Worm (Caenorhabditis elegans) whole organism, L4/young adult: ENCODE results near the gene sulp-5.

ENCODE experiments used
- W03F9.2 ChIP-seq: fragments of 150-350 bp; optimal IDR thresholded peaks from 2 replicates; lab custom pipeline; 2014; ENCODE audit warnings: missing biosample characterization, missing genetic modification characterization
- dao-5 ChIP-seq: sonication (generic microtip); optimal IDR thresholded peaks from 2 replicates; lab custom pipeline; 2016; ENCODE audit warnings: missing genotype, missing genetic modification characterization, moderate library complexity, missing compliant biosample characterization
- him-1 ChIP-seq: sonication (generic microtip); optimal IDR thresholded peaks from 2 replicates; lab custom pipeline; 2016; ENCODE audit warnings: missing genotype, missing genetic modification reagents, missing genetic modification characterization, missing compliant biosample characterization

sulp-5 gene

DNA sequence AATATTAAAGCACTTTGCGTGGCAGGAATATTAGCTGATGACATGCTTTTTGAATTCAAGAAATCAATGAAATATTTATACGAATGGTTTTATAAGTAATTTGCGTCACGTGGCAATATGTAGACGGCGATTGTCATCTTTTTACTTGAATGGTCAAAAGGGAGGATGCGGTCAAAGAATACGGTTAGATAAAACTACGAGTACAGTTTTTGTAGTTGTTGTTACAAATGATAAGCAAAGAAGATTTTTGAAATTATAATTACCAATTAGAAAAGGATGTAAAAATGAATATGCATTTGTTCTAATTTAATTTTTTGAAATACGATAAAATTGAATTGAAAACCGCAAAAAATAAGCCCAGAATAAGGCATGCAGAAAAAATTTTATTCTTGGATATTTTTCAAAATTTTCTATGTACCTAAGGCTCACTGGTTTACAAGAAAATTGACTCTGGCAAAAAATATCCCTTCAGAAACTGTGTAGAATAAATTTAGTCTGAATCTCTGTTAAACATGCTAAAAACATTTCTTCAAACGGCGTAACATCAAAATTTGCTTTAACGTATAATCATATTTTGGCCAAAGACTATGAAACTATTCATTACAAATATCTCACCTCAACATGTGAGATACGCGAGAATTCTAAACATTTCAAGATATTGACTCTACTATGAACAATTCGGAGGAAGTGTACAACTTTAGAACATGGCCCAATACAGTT is 11.5 kb downstream of the sulp-5 start, which contains the start of the genes sodh-2 and srx-76:
TSS of gene sodh-2 (minus strand) at position 101 of the 720 bp plus-strand sequence.
TSS of gene srx-76 (plus strand) at position 670 of the 720 bp plus-strand sequence.
- TF ChIP-seq W03F9.2 (tag; lab: Kevin White, UChicago) (no peak), dao-5 (no peak), him-1 (tag; lab: Kevin White, UChicago) (no peak)

DNA sequence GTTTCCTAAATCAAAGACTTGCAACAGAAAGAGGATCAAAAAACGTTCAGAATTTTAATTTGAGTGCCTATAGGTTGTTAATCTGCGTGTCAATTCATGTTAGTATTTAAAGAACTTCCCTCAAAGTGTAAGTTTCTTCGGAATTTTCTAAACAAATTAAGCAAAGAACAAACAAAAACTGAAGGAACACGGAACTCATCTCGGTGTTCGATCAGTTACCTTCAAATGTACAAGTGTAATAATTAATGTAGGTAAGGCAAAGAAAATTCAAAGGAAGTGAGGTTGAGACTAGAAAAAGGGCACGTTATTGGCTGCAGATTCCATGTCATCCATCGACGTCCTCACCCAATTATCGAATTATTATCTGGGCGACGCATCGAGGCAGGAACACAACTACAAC is 14.1 kb downstream of the sulp-5 start, which contains the start of gene K12G11.6:
TSS of gene K12G11.6 (plus strand) at position 357 of the 400 bp plus-strand sequence.
- TF ChIP-seq W03F9.2 (tag; lab: Kevin White, UChicago) (no peak), him-1 (tag; lab: Kevin White, UChicago) (no peak), dao-5 (no peak)

DNA sequence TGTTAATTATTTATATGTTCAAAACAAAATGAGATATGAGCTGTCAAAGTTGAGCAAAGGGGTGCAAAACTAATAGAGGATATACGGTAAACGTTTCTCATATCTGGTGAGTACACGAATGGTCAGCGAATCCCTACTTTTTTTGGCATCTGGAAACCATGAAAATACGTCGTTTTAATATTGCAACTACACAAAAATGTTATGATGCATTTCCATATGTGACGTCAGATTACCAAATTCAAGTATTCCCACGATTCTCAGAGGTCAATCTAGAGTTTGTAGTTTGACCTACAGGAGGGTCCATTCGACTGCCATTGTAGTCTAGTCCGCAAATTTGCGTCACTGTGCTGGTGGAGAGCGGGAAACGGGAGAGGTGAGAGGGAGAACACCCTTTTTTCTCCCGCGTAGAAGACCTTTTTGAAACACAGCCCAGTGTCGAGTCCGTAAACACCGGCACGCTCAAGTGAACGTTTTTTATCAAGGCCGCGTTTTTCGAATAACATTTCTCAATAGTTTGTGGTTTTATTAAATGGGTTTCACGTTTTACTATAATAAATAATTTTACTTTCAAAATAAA is 16.6 kb downstream of the sulp-5 start:
- TF ChIP-seq dao-5 (no peak), him-1 (tag; lab: Kevin White, UChicago) (no peak), W03F9.2 (tag; lab: Kevin White, UChicago) (no peak)

DNA sequence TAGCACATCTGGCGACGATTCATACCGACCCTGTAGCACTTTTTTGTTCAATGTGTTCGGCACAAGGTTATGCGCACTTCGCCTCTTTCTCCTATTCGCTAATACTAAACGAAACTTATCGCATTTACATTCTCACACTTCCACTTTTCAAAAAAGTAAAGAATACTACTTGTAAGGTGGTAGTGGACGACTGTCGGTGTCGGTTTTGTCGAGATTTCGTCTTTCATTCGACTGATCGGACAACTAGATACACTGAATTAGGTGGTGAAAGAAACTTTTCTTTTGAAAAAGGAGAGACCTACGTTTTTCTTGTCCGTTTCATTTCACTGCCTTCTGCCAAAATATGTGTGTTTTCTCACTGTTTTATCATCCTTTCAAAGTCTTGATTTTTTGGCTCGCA is 17.8 kb downstream of the sulp-5 start:
- TF ChIP-seq dao-5: no peak
- TF ChIP-seq him-1 (tag; lab: Kevin White, UChicago): no peak
- no peak for TF ChIP-seq W03F9.2 (tag; lab: Kevin White, UChicago)

DNA sequence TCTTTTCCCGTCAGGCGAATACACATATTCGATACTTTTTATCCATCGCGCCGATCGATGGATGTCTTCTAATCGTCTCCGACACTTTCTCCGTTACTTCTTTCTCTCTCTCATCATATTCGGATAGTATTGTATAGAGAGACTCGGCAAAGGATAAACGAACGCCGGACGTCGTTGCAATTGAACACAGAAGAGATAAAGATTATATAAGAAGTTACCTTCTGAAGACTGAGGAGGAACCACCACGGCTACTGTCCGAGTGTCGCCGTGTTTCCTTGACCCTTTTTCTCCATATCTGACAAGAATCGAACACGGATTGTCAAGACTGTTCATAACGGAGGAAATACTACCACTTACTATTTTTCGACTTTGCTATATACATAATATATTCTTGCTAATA is 19.3 kb downstream of the sulp-5 start, which contains the start of gene sma-1:
TSS of gene sma-1 (plus strand) at position 301 of the 400 bp plus-strand sequence.
- TF ChIP-seq him-1 (tag; lab: Kevin White, UChicago): no peak
- TF ChIP-seq W03F9.2 (tag; lab: Kevin White, UChicago): no peak
- no peak for TF ChIP-seq dao-5

DNA sequence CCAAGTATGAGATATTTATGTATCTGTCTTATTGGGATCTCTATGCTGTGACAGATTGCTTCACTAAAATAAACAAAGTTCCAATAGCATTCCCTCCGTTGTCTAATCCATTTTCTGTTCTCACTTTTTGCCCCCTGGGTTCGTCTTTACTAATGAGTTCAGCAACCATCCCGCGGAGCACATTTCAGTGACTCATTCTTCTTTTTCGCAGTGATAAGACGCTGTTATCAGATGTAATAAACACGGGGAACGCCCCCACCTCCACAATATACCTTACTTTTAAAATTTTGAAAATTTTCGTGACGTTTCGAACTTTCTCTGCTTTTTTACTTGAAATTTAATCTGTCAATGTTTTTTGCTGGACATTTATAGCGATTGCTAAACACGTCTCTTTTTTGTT is 20.3 kb downstream of the sulp-5 start:
- TF ChIP-seq dao-5: no peak
- TF ChIP-seq W03F9.2 (tag; lab: Kevin White, UChicago): no peak
- TF ChIP-seq him-1 (tag; lab: Kevin White, UChicago): no peak

DNA sequence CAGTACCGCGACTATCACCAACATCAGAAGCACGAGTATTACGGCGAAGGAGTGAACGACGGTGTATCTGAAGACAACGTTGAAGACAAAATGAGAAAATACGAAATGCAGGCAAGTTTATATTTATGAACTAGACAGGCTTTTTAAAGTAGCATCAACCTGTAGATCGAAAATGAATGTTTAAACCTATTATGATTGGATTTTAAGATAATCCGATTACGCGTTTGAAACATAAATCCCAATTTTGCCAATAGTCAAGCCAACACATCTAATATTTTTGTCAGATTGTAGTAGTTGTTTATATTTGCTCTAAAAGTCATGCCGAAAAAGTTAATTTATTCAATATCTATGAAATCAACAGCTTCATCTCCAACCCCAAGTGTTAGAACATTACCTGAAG is 21.4 kb downstream of the sulp-5 start:
- TF ChIP-seq dao-5 (no peak), W03F9.2 (tag; lab: Kevin White, UChicago) (no peak), him-1 (tag; lab: Kevin White, UChicago) (no peak)

DNA sequence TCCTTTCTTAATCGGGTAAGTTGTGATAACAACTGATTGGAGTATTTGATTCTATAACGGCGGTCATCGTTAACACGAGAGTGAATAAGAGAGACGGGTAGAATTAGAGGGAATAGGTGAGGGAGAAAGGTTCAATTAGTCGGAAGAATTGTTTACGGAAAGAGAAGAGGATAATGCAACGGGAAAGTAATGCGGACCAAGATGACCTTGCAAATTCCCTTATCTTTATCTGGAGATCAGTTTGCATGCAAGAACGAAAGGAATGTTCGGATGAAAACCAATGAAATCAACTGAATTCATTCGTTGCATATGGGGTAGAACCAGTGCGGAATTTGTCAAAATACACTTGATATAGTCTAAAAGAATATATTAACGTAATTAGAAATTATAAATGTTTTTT is 22.3 kb downstream of the sulp-5 start:
- TF ChIP-seq him-1 (tag; lab: Kevin White, UChicago) (no peak), W03F9.2 (tag; lab: Kevin White, UChicago) (no peak), dao-5 (no peak)

DNA sequence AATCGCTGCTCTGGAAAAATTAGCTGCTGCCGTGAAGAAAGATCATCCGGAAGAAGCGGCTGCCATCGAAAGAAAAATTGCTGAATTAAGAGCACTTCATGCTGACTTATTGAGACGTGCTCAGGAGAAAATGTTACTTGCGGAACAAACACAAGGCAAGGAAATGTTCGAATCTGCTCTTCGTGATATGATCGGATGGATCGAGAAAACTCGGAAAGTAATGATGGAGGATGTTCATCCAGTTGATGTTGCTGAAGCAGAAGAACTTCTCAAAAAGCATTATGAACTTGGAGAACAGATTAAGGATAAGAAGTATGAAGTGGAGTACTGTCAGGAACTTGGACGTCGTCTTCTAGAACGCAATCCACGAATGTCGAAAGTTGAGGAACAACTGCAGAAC is 26.1 kb downstream of the sulp-5 start:
- TF ChIP-seq him-1 (tag; lab: Kevin White, UChicago) (no peak), dao-5 (no peak), W03F9.2 (tag; lab: Kevin White, UChicago) (no peak)

DNA sequence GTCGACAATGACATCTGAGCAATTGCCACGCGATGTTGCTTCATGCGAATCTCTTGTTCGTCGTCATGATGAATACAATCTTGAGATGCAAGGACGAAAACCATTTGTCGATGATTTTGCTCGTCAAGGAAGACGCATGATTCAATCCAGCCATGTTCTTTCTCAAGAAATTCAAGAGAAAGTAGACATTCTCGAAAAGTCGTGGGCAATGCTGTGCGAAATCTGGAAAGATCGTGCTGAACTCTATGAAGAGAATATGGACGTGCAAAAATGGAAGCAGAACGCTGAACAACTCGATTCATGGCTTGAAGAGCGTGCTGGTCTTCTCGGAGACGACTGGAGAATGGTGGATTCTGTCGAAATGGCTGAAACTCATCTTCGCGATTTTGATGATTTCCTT is 33.5 kb downstream of the sulp-5 start:
- TF ChIP-seq him-1 (tag; lab: Kevin White, UChicago) (no peak), W03F9.2 (tag; lab: Kevin White, UChicago) (no peak), dao-5 (no peak)

DNA sequence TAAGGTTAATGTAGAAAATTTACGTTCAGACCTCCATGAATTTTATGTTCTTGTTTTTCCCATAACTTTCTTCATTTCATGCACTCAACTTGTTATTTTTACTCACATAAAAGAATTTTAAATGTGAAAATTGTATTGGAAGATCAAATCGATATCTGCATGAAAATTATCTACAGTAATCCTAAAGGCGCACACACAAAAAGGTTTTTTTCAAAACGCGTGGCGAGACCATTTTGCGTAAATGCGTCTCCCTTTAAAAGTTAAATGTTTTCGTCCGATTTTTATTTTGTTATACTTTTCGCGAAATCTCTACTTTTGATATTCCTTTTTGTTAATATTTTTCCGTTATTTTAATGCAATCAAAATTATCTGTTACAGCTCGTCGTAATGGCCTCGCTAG is 37.4 kb downstream of the sulp-5 start, which contains the start of gene R31.2:
TSS of gene R31.2 (plus strand) at position 388 of the 400 bp plus-strand sequence.
- TF ChIP-seq W03F9.2 (tag; lab: Kevin White, UChicago): no peak

DNA sequence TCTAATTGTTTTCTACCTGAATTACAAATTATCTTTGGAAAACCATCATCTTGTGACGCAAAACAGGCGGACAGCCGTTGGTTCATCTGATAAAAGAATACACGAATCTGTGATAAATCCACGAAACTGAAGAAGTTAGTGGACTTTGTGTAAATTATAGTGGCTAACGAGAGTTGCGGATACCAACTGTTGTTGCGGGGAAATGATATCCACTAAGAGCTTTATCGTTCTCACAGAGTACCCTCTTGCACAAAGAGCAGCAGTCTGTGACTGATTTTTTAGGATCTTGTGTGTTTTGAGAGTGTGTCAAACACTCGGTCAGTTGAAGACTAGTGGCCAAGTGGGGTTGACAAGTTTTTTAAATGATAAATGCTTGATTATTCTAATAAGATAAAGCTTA is 39.8 kb downstream of the sulp-5 start:
- TF ChIP-seq W03F9.2 (tag; lab: Kevin White, UChicago) (no peak), him-1 (tag; lab: Kevin White, UChicago) (no peak), dao-5 (no peak)

DNA sequence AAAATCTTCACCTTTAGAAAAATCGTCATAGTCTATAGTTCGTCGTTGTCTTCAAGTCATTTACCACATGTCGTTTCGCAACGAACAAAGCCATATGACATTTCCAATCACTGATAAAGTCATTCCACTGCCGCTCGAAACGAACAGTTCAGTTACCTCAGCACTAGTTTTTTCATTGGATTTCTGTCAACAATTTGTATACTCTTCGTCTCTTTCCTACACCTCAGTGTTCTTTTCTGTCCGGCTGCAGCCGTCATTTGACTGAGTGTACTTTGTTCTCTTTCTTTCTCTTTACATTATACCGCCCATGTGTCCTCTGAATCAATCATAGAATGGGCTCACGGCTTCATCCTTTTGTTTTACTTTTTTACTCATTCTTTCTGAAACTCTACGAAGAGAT is 41.4 kb downstream of the sulp-5 start:
- TF ChIP-seq W03F9.2 (tag; lab: Kevin White, UChicago) (peak; percentile 41), dao-5 (no peak), him-1 (tag; lab: Kevin White, UChicago) (no peak)

DNA sequence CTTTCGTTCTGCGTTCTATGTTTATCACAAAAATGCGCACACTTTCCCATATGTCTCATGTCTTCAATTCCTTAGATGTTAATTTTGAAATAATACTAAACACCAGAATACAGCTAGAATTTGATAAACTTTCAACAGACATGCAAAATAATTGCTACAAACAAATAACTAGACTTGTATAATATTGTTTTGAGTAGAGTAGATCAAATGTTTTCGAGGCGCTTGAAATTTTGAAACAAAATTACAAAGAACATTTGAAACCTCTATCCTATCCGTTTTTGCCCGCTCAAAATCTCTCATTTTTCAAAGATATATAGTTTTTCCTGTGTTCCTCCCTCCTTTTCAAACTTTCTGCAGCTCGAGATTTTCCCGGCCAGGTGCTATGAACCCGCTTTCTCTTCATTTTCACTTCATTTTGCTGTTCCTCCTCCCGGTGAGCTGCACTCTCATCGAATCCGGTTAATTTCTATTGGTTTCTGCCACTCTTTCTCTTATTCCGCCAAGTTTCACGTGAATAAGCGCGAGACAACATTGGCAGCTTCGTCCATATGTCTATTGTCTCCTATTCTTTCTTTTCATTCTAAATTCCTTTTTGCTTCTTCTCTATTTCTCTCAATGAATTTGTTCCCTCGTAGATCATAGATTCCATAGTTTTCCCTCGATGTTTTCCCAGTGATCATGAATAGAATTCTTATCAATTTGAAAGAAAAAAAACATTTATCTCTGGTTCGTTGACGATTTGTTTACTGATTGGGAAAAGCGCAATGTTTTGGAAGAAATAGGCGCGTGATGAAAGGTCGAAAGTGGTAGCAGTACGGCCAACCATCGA is 42.1 kb downstream of the sulp-5 start:
- TF ChIP-seq W03F9.2 (tag; lab: Kevin White, UChicago): no peak
- no peak for TF ChIP-seq him-1 (tag; lab: Kevin White, UChicago)
- TF ChIP-seq dao-5: no peak
